Worm (Caenorhabditis elegans) whole organism, dauer: ENCODE data around the gene B0554.1.

Experiments
- unc-62 ChIP-seq: sonication (generic microtip); optimal IDR thresholded peaks from 2 replicates; lab custom pipeline; 2017; ENCODE audit warnings: missing biosample characterization, missing genetic modification reagents, missing genetic modification characterization

Gene B0554.1

ce11 chrV:439183-439749, 1.1 kb downstream of the B0554.1 start:
- TF ChIP-seq unc-62 (GFP tag; lab: Kevin White, UChicago), result no peak

ce11 chrV:440923-441322, 2.7 kb downstream of the B0554.1 start, which contains the start of gene B0554.7:
Gene B0554.7, minus strand, starts transcription at chrV:441023.
- TF ChIP-seq unc-62 (GFP tag; lab: Kevin White, UChicago), result no peak

ce11 chrV:443193-443592, 5.0 kb downstream of the B0554.1 start, which contains the start of gene srh-33:
Gene srh-33, minus strand, starts transcription at chrV:443293.
- no peak for TF ChIP-seq unc-62 (GFP tag; lab: Kevin White, UChicago)

DNA sequence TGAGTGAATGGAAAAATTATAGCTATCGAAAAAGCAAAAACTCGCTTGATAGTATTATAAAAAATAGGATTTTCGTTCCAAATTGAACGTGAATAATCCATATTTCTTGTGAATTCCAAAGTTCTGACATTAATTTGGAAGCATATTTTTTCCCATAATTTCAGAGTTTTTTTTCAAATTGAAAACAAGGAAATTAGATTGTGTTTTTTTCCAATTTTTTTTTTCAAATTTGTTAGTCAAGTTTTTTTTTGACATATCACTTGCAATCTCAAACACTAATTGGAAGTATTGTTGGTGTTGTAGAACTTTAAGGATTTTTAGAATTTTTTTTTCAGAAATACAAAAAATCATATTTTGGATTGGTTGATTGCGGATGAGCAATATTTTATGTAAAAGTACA, 8.4 kb downstream of the B0554.1 start, which contains the start of gene srh-34:
srh-34 (minus strand) TSS at position 101 of the 400 bp plus-strand sequence.
- TF ChIP-seq unc-62 (GFP tag; lab: Kevin White, UChicago), result no peak

ce11 chrV:446988-447387, 8.8 kb downstream of the B0554.1 start:
- no peak for TF ChIP-seq unc-62 (GFP tag; lab: Kevin White, UChicago)

DNA sequence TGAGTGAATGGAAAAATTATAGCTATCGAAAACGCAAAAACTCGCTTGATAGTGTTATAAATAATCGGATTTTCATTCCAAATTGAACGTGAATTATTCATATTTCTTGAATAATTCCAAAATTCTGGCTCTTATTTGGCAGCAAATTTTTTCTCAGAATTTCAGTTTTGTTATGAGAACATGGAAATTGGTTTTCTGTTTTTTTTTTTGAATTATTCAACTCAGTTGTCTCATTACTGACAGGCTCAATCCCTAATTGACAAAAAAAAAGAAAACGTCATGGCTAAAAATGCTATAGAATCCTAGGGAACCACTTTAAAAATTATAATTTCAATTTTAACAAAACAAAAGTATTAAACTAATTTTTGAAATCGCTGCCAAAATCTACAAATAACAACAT, 10.9 kb downstream of the B0554.1 start, which contains the start of gene srh-35:
srh-35 (minus strand) TSS at position 101 of the 400 bp plus-strand sequence.
- no peak for TF ChIP-seq unc-62 (GFP tag; lab: Kevin White, UChicago)

- TF ChIP-seq unc-62 (GFP tag; lab: Kevin White, UChicago), result no peak
Observed at ce11 chrV:449685-450084, 11.5 kb downstream of the B0554.1 start, which contains the start of gene M02H5.8. Gene M02H5.8, plus strand, starts transcription at chrV:449981.

DNA sequence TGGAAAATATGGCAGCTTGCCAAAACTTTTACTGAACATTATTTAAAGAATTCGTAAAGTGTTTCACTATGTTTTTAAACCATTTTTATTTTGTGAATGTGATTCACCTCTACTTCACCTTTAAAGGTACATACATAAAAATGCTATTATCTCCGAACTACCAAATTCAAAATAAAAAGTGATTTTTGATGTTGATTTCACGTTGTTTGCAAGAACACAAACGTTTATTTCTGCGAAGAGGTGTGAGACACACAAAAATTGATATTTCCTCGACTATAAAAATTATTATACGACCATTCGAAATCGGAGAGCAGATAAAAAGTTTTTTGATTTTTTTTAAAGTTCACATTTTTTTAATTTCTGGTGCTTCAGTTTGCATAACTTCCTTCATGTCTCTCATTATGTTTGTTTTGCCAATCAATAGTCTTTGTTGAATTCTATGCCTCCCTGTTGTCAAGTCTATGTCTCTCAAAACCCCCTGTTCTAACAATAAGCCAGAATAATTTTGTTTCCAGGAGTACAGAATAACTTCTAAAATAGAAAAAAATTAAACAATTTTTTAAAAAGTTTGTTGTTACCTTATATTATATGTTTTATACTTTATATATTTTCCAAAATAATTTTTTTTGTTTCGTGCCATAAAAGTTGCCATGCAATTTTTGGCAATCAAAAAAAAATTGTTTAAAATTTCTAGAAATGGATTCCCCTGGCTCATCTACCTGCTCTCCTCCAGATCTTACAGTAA, 12.7 kb downstream of the B0554.1 start, which contains the start of gene nhr-123:
nhr-123 (plus strand) TSS at position 695 of the 745 bp plus-strand sequence.
- TF ChIP-seq unc-62 (GFP tag; lab: Kevin White, UChicago), result no peak

DNA sequence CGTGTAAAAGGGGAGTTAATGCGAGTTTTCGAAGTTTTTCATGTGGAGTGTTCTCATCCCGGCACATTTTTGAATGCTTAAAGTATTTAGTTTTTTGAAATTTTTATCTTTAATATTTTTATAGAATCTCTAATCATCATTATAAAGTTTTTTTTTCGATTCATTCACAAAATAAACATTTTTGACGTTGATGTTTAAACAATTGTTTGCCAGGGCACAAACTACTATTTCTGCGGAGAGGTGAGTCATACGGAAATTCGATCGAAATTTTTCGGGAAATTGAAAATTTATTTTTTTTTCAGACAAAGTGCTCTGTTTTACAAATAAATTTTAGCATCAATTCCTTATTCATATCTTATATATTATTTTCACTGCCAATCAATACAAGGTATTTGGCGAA, 15.4 kb downstream of the B0554.1 start, which contains the start of gene nhr-98:
nhr-98 (plus strand) TSS at position 301 of the 400 bp plus-strand sequence.
- TF ChIP-seq unc-62 (GFP tag; lab: Kevin White, UChicago), result no peak

ce11 chrV:457839-458238, 19.6 kb downstream of the B0554.1 start:
- no peak for TF ChIP-seq unc-62 (GFP tag; lab: Kevin White, UChicago)

DNA sequence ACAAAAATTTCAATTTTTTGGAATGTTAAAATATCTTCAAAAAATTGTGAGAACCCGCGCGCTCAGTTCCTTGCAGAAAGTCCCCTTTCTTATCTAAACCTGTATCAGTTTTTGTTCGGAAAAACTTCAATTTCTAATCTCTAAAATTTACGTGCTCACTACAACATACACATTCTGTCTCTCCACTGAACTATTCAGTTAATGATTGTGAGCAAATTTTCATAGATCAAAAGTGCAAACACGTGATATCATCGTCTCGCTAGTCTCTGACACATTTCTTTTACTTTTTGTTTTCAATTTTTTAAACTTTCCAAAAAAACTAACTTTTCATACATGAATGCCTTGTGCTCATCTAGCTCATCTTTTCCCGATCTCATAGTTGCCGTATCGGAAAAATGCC, 21.3 kb downstream of the B0554.1 start, which contains the start of gene nhr-203:
nhr-203 (plus strand) TSS at position 332 of the 400 bp plus-strand sequence.
- TF ChIP-seq unc-62 (GFP tag; lab: Kevin White, UChicago), result no peak

ce11 chrV:462263-462662, 24.1 kb downstream of the B0554.1 start, which contains the start of gene nhr-202:
Gene nhr-202, plus strand, starts transcription at chrV:462588.
- TF ChIP-seq unc-62 (GFP tag; lab: Kevin White, UChicago), result no peak

- no peak for TF ChIP-seq unc-62 (GFP tag; lab: Kevin White, UChicago)
Observed at ce11 chrV:464800-465199, 26.6 kb downstream of the B0554.1 start, which contains the start of gene nhr-201. Gene nhr-201, plus strand, starts transcription at chrV:464828.

- no peak for TF ChIP-seq unc-62 (GFP tag; lab: Kevin White, UChicago)
Observed at ce11 chrV:465355-465754, 27.2 kb downstream of the B0554.1 start.

DNA sequence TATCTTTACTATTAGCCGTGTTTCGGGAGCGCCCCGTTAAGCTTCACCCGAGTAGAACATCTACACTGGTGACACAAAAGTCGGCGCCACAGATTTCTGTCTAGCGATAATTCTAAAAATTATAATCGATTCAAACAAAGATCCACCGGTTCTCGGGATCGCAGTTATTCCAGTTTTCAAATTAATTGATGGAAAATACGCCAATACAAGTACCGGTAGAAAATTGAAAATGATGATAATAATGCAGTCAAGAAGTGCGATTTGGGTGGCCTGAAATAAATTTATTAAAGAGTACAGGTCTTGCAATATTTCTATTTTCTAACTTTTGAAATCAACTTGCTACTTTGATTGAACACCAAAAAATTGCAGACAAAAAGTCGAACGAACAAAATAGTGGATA, 29.3 kb downstream of the B0554.1 start:
- no peak for TF ChIP-seq unc-62 (GFP tag; lab: Kevin White, UChicago)

ce11 chrV:468460-468859, 30.3 kb downstream of the B0554.1 start, which contains the start of gene srbc-57:
Gene srbc-57, minus strand, starts transcription at chrV:468560.
- TF ChIP-seq unc-62 (GFP tag; lab: Kevin White, UChicago), result no peak
